Fruit fly (Drosophila melanogaster) whole organism, embryonic: Measurements from ENCODE around the gene GstD4.

Experiments used
- Abd-B ChIP-seq: fragments of 200-800 bp; sonication (Bioruptor generic); optimal IDR thresholded peaks from 2 replicates; lab custom pipeline; 2018; ENCODE audit warnings: missing biosample characterization, mild to moderate bottlenecking, missing genetic modification characterization, moderate library complexity
- CG2129 ChIP-seq: fragments of 200-800 bp; sonication (Bioruptor generic); IDR thresholded peaks from 2 replicates; pipeline ENCODE4 v1.3.6; 2022; ENCODE audit warnings: missing biosample characterization, missing genetic modification characterization; ENCODE audit not compliant: partially characterized antibody
- CG9437 ChIP-seq: fragments of 200-800 bp; sonication (Bioruptor generic); optimal IDR thresholded peaks from 2 replicates; lab custom pipeline; 2018; ENCODE audit warnings: missing biosample characterization, mild to moderate bottlenecking, missing genetic modification characterization
- Dbx ChIP-seq: fragments of 200-800 bp; sonication (Bioruptor generic); IDR thresholded peaks from 3 replicates; pipeline ENCODE4 v1.3.6; 2022; ENCODE audit warnings: missing biosample characterization, missing genetic modification characterization
- Doc2 ChIP-seq: fragments of 200-800 bp; sonication (Bioruptor generic); IDR thresholded peaks from 2 replicates; pipeline ENCODE4 v1.3.6; 2022; ENCODE audit warnings: missing biosample characterization, missing genetic modification characterization
- pita ChIP-seq: fragments of 200-800 bp; sonication (Bioruptor generic); optimal IDR thresholded peaks from 2 replicates; lab custom pipeline; 2017; ENCODE audit warnings: missing biosample characterization, mild to moderate bottlenecking, missing genetic modification characterization
- rib ChIP-seq: fragments of 200-800 bp; sonication (Bioruptor generic); IDR thresholded peaks from 2 replicates; pipeline ENCODE4 v1.3.6; 2022; ENCODE audit warnings: missing biosample characterization, missing genetic modification characterization
- sisA ChIP-seq: fragments of 200-800 bp; sonication (Bioruptor generic); IDR thresholded peaks from 2 replicates; pipeline ENCODE4 v1.3.6; 2022; ENCODE audit warnings: missing biosample characterization, missing genetic modification characterization

DNA sequence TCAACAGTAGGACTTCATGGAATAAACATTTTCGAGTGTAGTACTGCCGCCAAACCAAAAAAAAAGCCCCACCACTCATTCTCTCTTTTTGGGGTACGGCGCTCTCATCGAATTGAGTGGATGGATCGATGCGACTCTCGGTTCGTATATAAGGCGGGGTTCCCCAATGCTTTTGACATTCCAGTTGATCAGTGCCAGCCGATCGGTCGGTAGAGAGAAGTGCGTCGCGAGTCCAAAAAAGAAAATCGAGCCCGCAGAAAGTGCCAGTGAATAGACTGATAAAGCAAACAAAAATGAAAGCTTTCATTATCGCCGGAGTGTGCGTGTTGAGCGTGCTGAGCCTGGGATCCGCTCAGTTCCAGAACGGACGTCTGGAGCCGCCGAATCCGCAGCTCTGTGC lies 14.1 kb upstream of the GstD4 start, which contains the start of gene CG4115:
- TF ChIP-seq Abd-B (GFP tag; lab: Kevin White, UChicago) (no peak), CG2129 (no peak), Doc2 (no peak), sisA (GFP tag; lab: Robert Waterston, UW) (no peak), pita (GFP tag; lab: Kevin White, UChicago) (no peak), CG9437 (GFP tag; lab: Kevin White, UChicago) (no peak), rib (0 out of 2 replicates have a peak, but pooled peaks have one; percentile 21), Dbx (no peak)
